Worm (Caenorhabditis elegans) whole organism, early embryonic: ENCODE measurements around the gene cope-1.

Experiments used
- ama-1 ChIP-seq: fragments of 150-350 bp; optimal IDR thresholded peaks from 2 replicates; lab custom pipeline; 2014
- hmg-4 ChIP-seq: fragments of 200-800 bp; sonication (Bioruptor generic); optimal IDR thresholded peaks from 2 replicates; lab custom pipeline; 2018; ENCODE audit warnings: mild to moderate bottlenecking, missing genetic modification characterization, missing compliant biosample characterization
- hnd-1 ChIP-seq: sonication (generic microtip); optimal IDR thresholded peaks from 2 replicates; lab custom pipeline; 2016; ENCODE audit warnings: missing genetic modification characterization, missing compliant biosample characterization
- tbx-37 ChIP-seq: fragments of 200-800 bp; sonication (Bioruptor generic); conservative IDR thresholded peaks from 2 replicates; pipeline ENCODE4 v1.3.6; 2022; ENCODE audit warnings: missing genetic modification reagents, missing genetic modification characterization, missing compliant biosample characterization

- TF ChIP-seq ama-1 = no peak
- no peak for TF ChIP-seq hnd-1 (tag; lab: Kevin White, UChicago)
- TF ChIP-seq tbx-37 (GFP tag; lab: Robert Waterston, UW) = no peak
- TF ChIP-seq hmg-4 (GFP tag; lab: Kevin White, UChicago) = no peak
These were observed 45.9 kb upstream of the cope-1 start, which contains the start of gene T03F6.6 for ce11 chrIII:13380196-13380595.
